Worm (Caenorhabditis elegans) whole organism, L1 larva: ENCODE results near the gene ttbk-4.

Experiments used
- aha-1 ChIP-seq: fragments of 150-350 bp; optimal IDR thresholded peaks from 2 replicates; lab custom pipeline; 2014; ENCODE audit warnings: missing biosample characterization, missing genetic modification characterization
- ama-1 ChIP-seq: fragments of 150-350 bp; optimal IDR thresholded peaks from 2 replicates; lab custom pipeline; 2014
- egl-27 ChIP-seq, 2 experiments: fragments of 150-350 bp in 1 of 2; sonication (generic microtip); optimal IDR thresholded peaks; 3 replicates each; lab custom pipeline; 2017 to 2018; ENCODE audit warnings: missing biosample characterization in 2 of 2, missing genetic modification characterization in 2 of 2, missing genetic modification reagents in 2 of 2
- elt-2 ChIP-seq: sonication (generic microtip); optimal IDR thresholded peaks from 2 replicates; lab custom pipeline; 2016; ENCODE audit warnings: missing genetic modification characterization, mild to moderate bottlenecking, inconsistent platforms, missing compliant biosample characterization, missing genetic modification reagents
- fkh-4 ChIP-seq: sonication (generic microtip); optimal IDR thresholded peaks from 2 replicates; lab custom pipeline; 2016; ENCODE audit warnings: missing compliant biosample characterization, missing genetic modification characterization, borderline replicate concordance
- hlh-17 ChIP-seq: fragments of 200-800 bp; sonication (Bioruptor generic); optimal IDR thresholded peaks from 2 replicates; lab custom pipeline; 2018; ENCODE audit warnings: missing genetic modification characterization, mild to moderate bottlenecking, missing compliant biosample characterization, moderate library complexity, borderline replicate concordance
- lin-13 ChIP-seq: fragments of 150-350 bp; optimal IDR thresholded peaks from 2 replicates; lab custom pipeline; 2014; ENCODE audit warnings: missing biosample characterization, missing genetic modification reagents, missing genetic modification characterization
- nhr-237 ChIP-seq: fragments of 150-350 bp; optimal IDR thresholded peaks from 2 replicates; lab custom pipeline; 2014; ENCODE audit warnings: missing biosample characterization, missing genetic modification characterization
- nhr-71 ChIP-seq: sonication (generic microtip); optimal IDR thresholded peaks from 2 replicates; lab custom pipeline; 2016; ENCODE audit warnings: mild to moderate bottlenecking, missing genetic modification characterization, moderate library complexity, missing compliant biosample characterization
- nhr-76 ChIP-seq: sonication (generic microtip); optimal IDR thresholded peaks from 2 replicates; lab custom pipeline; 2017; ENCODE audit warnings: missing biosample characterization, missing genetic modification characterization
- rnt-1 ChIP-seq: sonication (generic microtip); optimal IDR thresholded peaks from 2 replicates; lab custom pipeline; 2016; ENCODE audit warnings: mild to moderate bottlenecking, missing genetic modification characterization, moderate library complexity, missing compliant biosample characterization
- skn-1 ChIP-seq: fragments of 150-350 bp; optimal IDR thresholded peaks from 2 replicates; lab custom pipeline; 2014; ENCODE audit warnings: missing biosample characterization, missing genetic modification characterization
- snpc-4 ChIP-seq: fragments of 150-350 bp; optimal IDR thresholded peaks from 2 replicates; lab custom pipeline; 2014; ENCODE audit warnings: missing biosample characterization, missing genetic modification characterization
- unc-62 ChIP-seq: fragments of 150-350 bp; optimal IDR thresholded peaks from 2 replicates; lab custom pipeline; 2014; ENCODE audit warnings: missing biosample characterization, missing genetic modification reagents, missing genetic modification characterization

DNA sequence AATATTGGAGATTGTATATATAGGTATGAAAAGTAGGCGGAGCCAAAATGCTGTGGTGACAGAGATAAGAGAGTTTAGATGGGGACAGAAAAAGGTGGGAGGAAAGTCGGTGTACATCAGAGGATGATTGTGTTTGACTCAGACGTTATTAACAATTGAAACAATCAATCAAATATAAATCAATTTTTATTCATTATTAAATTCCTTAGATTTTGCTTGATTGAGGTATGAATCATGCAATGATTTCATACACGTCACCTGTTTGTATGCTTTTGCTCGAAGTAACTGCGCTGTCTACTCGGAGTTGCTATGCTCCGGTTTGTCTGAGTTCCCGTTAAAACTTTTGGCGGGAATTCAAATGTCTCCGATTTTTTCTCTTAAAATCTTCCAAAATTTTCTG lies 40.2 kb upstream of the ttbk-4 start, which contains the start of gene C04G2.10:
- TF ChIP-seq nhr-237 = no peak
- no peak for TF ChIP-seq skn-1 (tag; lab: Kevin White, UChicago)
- TF ChIP-seq unc-62 = no peak
- TF ChIP-seq aha-1 (tag; lab: Kevin White, UChicago) = no peak
- no peak for TF ChIP-seq rnt-1 (tag; lab: Kevin White, UChicago)
- TF ChIP-seq egl-27 (tag; optimal IDR thresholded peaks at IDR 0.05; lab: Kevin White, UChicago) = no peak
- no peak for TF ChIP-seq lin-13 (GFP tag; lab: Kevin White, UChicago)
- no peak for TF ChIP-seq nhr-71 (tag; lab: Kevin White, UChicago)
- TF ChIP-seq ama-1 (lab: Kevin White, UChicago) = no peak
- TF ChIP-seq elt-2 (tag; lab: Kevin White, UChicago) = no peak
- TF ChIP-seq nhr-76 (tag; lab: Kevin White, UChicago) = no peak
- no peak for TF ChIP-seq snpc-4 (tag; lab: Kevin White, UChicago)
- no peak for TF ChIP-seq hlh-17 (GFP tag; lab: Kevin White, UChicago)
- TF ChIP-seq fkh-4 = no peak
